Fruit fly (Drosophila melanogaster) whole organism, wandering third instar larva: Measurements from ENCODE around the gene Ifrd1.

ENCODE experiments used
- Abd-B ChIP-seq: fragments of >200 bp; optimal IDR thresholded peaks from 2 replicates; lab custom pipeline; 2017; ENCODE audit warnings: missing biosample characterization, missing genetic modification characterization
- CG32264 ChIP-seq: fragments of 200-800 bp; sonication (Bioruptor generic); optimal IDR thresholded peaks from 2 replicates; lab custom pipeline; 2016; ENCODE audit warnings: missing biosample characterization, missing genetic modification characterization
- CG9705 ChIP-seq: fragments of 200-800 bp; sonication (Bioruptor generic); optimal IDR thresholded peaks from 2 replicates; lab custom pipeline; 2018; ENCODE audit warnings: missing biosample characterization, mild to moderate bottlenecking, missing genetic modification characterization
- CrebA ChIP-seq: fragments of 200-800 bp; sonication (Bioruptor generic); optimal IDR thresholded peaks from 2 replicates; lab custom pipeline; 2016; ENCODE audit warnings: missing biosample characterization, mild to moderate bottlenecking, missing genetic modification characterization, borderline replicate concordance
- Dfd ChIP-seq: fragments of >200 bp; optimal IDR thresholded peaks from 2 replicates; lab custom pipeline; 2017; ENCODE audit warnings: missing biosample characterization, missing genetic modification characterization
- Dif ChIP-seq: fragments of 200-275, 200-300 bp; sonication (Bioruptor generic); optimal IDR thresholded peaks from 2 replicates; lab custom pipeline; 2018; ENCODE audit warnings: missing biosample characterization, missing genetic modification characterization; ENCODE audit not compliant: partially characterized antibody
- GATAd ChIP-seq: sonication (Bioruptor generic); optimal IDR thresholded peaks from 2 replicates; lab custom pipeline; 2016; ENCODE audit warnings: missing biosample characterization, missing genetic modification characterization
- HLH106 ChIP-seq: fragments of 200-800 bp; optimal IDR thresholded peaks from 3 replicates; lab custom pipeline; 2019; ENCODE audit warnings: missing biosample characterization, mild to moderate bottlenecking, missing genetic modification characterization, moderate library complexity
- Hnf4 ChIP-seq: fragments of 200-800 bp; sonication (Bioruptor generic); optimal IDR thresholded peaks from 2 replicates; lab custom pipeline; 2016; ENCODE audit warnings: missing biosample characterization, mild to moderate bottlenecking, missing genetic modification characterization
- Hr78 ChIP-seq: fragments of >200 bp; optimal IDR thresholded peaks from 2 replicates; lab custom pipeline; 2017; ENCODE audit warnings: missing biosample characterization, missing genetic modification characterization
- Hr83 ChIP-seq: fragments of 200-300 bp; sonication (Bioruptor generic); optimal IDR thresholded peaks from 2 replicates; lab custom pipeline; 2016; ENCODE audit warnings: missing biosample characterization, mild to moderate bottlenecking, missing genetic modification characterization, moderate library complexity; ENCODE audit not compliant: poor library complexity, severe bottlenecking
- Jra ChIP-seq: sonication (Bioruptor generic); optimal IDR thresholded peaks from 2 replicates; lab custom pipeline; 2016; ENCODE audit warnings: missing biosample characterization, missing genetic modification characterization
- Mio ChIP-seq: sonication (Bioruptor generic); optimal IDR thresholded peaks from 2 replicates; lab custom pipeline; 2016; ENCODE audit warnings: missing biosample characterization, missing genetic modification characterization
- Myc ChIP-seq: fragments of >200 bp; optimal IDR thresholded peaks from 2 replicates; lab custom pipeline; 2017
- N ChIP-seq: fragments of >200 bp; optimal IDR thresholded peaks from 2 replicates; lab custom pipeline; 2018; ENCODE audit warnings: missing biosample characterization, missing external identifiers, missing genetic modification characterization
- OdsH ChIP-seq: fragments of 200-800 bp; sonication (Bioruptor generic); optimal IDR thresholded peaks from 2 replicates; lab custom pipeline; 2016; ENCODE audit warnings: missing biosample characterization, mild to moderate bottlenecking, missing genetic modification characterization
- Rel ChIP-seq, 2 experiments: fragments of 200-800 bp; sonication (Bioruptor generic) in 1 of 2; optimal IDR thresholded peaks; 2 replicates in 1 of 2; 3 replicates in 1 of 2; lab custom pipeline; 2016 to 2019; ENCODE audit warnings: mild to moderate bottlenecking in 2 of 2, missing biosample characterization in 2 of 2, missing genetic modification characterization in 2 of 2, moderate library complexity in 1 of 2
- Sp1 ChIP-seq: fragments of 200-800 bp; sonication (Bioruptor generic); optimal IDR thresholded peaks from 3 replicates; lab custom pipeline; 2019; ENCODE audit warnings: missing biosample characterization, mild to moderate bottlenecking, missing genetic modification characterization, moderate library complexity
- Vsx2 ChIP-seq: fragments of 200-300, 225-300 bp; sonication (Bioruptor generic); optimal IDR thresholded peaks from 2 replicates; lab custom pipeline; 2018; ENCODE audit warnings: missing biosample characterization, missing genetic modification characterization; ENCODE audit not compliant: partially characterized antibody
- br ChIP-seq: fragments of 200-800 bp; sonication (Bioruptor generic); optimal IDR thresholded peaks from 2 replicates; lab custom pipeline; 2016; ENCODE audit warnings: missing biosample characterization, missing genetic modification characterization
- brk ChIP-seq: fragments of 200-800 bp; sonication (Bioruptor generic); optimal IDR thresholded peaks from 2 replicates; lab custom pipeline; 2016; ENCODE audit warnings: missing biosample characterization, mild to moderate bottlenecking, missing genetic modification characterization
- dl ChIP-seq, 2 experiments: fragments of 175-275, 200-275 bp in 1 of 2; fragments of 200-275 bp in 1 of 2; sonication (Bioruptor generic); optimal IDR thresholded peaks; lab custom pipeline; 2018; ENCODE audit warnings: mild to moderate bottlenecking in 2 of 2, missing biosample characterization in 2 of 2, missing genetic modification characterization in 2 of 2, moderate library complexity in 2 of 2; ENCODE audit not compliant: partially characterized antibody in 2 of 2, insufficient read depth in 1 of 2
- dmrt93B ChIP-seq: fragments of 200-800 bp; sonication (Bioruptor generic); optimal IDR thresholded peaks from 2 replicates; lab custom pipeline; 2018; ENCODE audit warnings: missing biosample characterization, mild to moderate bottlenecking, missing genetic modification characterization
- dsf ChIP-seq: sonication (Bioruptor generic); optimal IDR thresholded peaks from 2 replicates; lab custom pipeline; 2016; ENCODE audit warnings: missing biosample characterization, missing genetic modification characterization, borderline replicate concordance
- ey ChIP-seq: fragments of 200-800 bp; sonication (Bioruptor generic); optimal IDR thresholded peaks from 2 replicates; lab custom pipeline; 2016; ENCODE audit warnings: missing biosample characterization, missing genetic modification characterization
- foxo ChIP-seq, 2 experiments: fragments of 200-800 bp; sonication (Bioruptor generic); optimal IDR thresholded peaks; 2 replicates in 1 of 2; 3 replicates in 1 of 2; lab custom pipeline; 2016 to 2017; ENCODE audit warnings: missing biosample characterization in 2 of 2, missing genetic modification characterization in 2 of 2
- fru ChIP-seq: fragments of 200-800 bp; sonication (Bioruptor generic); optimal IDR thresholded peaks from 3 replicates; lab custom pipeline; 2016; ENCODE audit warnings: missing biosample characterization, mild to moderate bottlenecking, missing genetic modification characterization
- h ChIP-seq: fragments of 200-800 bp; sonication (Bioruptor generic); optimal IDR thresholded peaks from 3 replicates; lab custom pipeline; 2016; ENCODE audit warnings: missing biosample characterization, mild to moderate bottlenecking, missing genetic modification characterization
- jim ChIP-seq: fragments of 175-275, 200-325 bp; sonication (Bioruptor generic); optimal IDR thresholded peaks from 2 replicates; lab custom pipeline; 2016; ENCODE audit warnings: missing biosample characterization, mild to moderate bottlenecking, missing genetic modification characterization
- lola ChIP-seq: fragments of >200 bp; optimal IDR thresholded peaks from 2 replicates; lab custom pipeline; 2017; ENCODE audit warnings: missing biosample characterization, missing genetic modification characterization
- pan ChIP-seq: fragments of >200 bp; optimal IDR thresholded peaks from 2 replicates; lab custom pipeline; 2017
- psq ChIP-seq: fragments of 200-800 bp; sonication (Bioruptor generic); optimal IDR thresholded peaks from 3 replicates; lab custom pipeline; 2017; ENCODE audit warnings: missing biosample characterization, mild to moderate bottlenecking, missing genetic modification characterization, moderate library complexity
- rgr ChIP-seq: fragments of 200-800 bp; sonication (Bioruptor generic); optimal IDR thresholded peaks from 3 replicates; lab custom pipeline; 2016; ENCODE audit warnings: missing biosample characterization, mild to moderate bottlenecking, missing genetic modification characterization
- sage ChIP-seq: fragments of 200-800 bp; sonication (Bioruptor generic); optimal IDR thresholded peaks from 2 replicates; lab custom pipeline; 2016; ENCODE audit warnings: missing biosample characterization, mild to moderate bottlenecking, missing genetic modification characterization
- sv ChIP-seq: fragments of 200-800 bp; sonication (Bioruptor generic); optimal IDR thresholded peaks from 3 replicates; lab custom pipeline; 2016; ENCODE audit warnings: missing biosample characterization, missing genetic modification characterization
- tai ChIP-seq: sonication (Bioruptor generic); optimal IDR thresholded peaks from 2 replicates; lab custom pipeline; 2016; ENCODE audit warnings: missing biosample characterization, missing genetic modification characterization
- usp ChIP-seq: fragments of >200 bp; optimal IDR thresholded peaks from 2 replicates; lab custom pipeline; 2017; ENCODE audit warnings: missing biosample characterization, missing genetic modification characterization
- woc ChIP-seq: sonication (Bioruptor generic); optimal IDR thresholded peaks from 2 replicates; lab custom pipeline; 2016; ENCODE audit warnings: missing biosample characterization, mild to moderate bottlenecking, missing genetic modification characterization

Ifrd1 gene

DNA sequence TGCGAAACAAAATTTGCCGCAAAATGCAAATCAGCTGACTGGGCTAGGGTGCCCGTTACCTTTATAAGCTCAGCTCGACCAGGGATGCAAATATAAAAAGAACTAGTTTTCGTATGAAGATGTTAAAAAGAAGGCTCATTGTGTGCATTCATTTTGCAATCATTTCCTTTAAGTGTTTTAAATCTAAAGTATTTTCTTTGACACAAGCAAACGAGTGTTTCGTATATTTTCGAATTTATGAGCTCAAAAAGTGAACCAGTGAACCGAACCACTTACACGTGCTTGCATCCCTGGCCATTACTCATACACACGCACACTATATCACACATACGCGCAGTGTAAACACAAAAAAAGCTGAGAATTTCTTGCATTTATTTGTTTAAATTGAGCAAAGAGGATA lies 3.9 kb upstream of the Ifrd1 start, which contains the start of the genes Prx6a and Sbat:
Gene Prx6a (minus strand): TSS at position 45 of the 400 bp plus-strand sequence.
Gene Sbat (plus strand): TSS at position 157 of the 400 bp plus-strand sequence.
- TF ChIP-seq CG32264 (GFP tag; lab: Kevin White, UChicago) (no peak), usp (GFP tag; lab: Kevin White, UChicago) (no peak), rgr (GFP tag; lab: Kevin White, UChicago) (peak; percentile 79), OdsH (GFP tag; lab: Kevin White, UChicago) (peak; percentile 50), Mio (no peak), h (peak; percentile 81), pan (lab: Kevin White, UChicago) (no peak), GATAd (no peak), lola (no peak), Abd-B (no peak), br (GFP tag; lab: Kevin White, UChicago) (peak; percentile 70), sage (GFP tag; lab: Kevin White, UChicago) (no peak), Sp1 (GFP tag; lab: Kevin White, UChicago) (peak; percentile 76), N (GFP tag; lab: Kevin White, UChicago) (no peak), Hr78 (GFP tag; lab: Kevin White, UChicago) (no peak), Vsx2 (GFP tag; lab: Kevin White, UChicago) (no peak), jim (GFP tag; lab: Kevin White, UChicago) (no peak), HLH106 (tag; lab: Kevin White, UChicago) (peak; percentile 90), dsf (GFP tag; lab: Kevin White, UChicago) (no peak), fru (GFP tag; lab: Kevin White, UChicago) (peak; percentile 77), tai (GFP tag; lab: Kevin White, UChicago) (no peak), woc (GFP tag; lab: Kevin White, UChicago) (peak; percentile 86), Hr83 (GFP tag; lab: Kevin White, UChicago) (no peak), foxo (GFP tag; optimal IDR thresholded peaks at IDR 0.05; lab: Kevin White, UChicago) (peak in 1 of 2 experiments; percentile 73), brk (GFP tag; lab: Kevin White, UChicago) (no peak), CrebA (GFP tag; lab: Kevin White, UChicago) (no peak), psq (peak; percentile 26), ey (peak; percentile 74), CG9705 (peak; percentile 83), Dif (GFP tag; lab: Kevin White, UChicago) (no peak), dl (GFP tag; optimal IDR thresholded peaks at IDR 0.05; lab: Kevin White, UChicago; ENCODE audit: insufficient read depth in 1 of 2, partially characterized antibody in 2 of 2) (no peak), Rel (GFP tag; optimal IDR thresholded peaks at IDR 0.05; lab: Kevin White, UChicago) (no peak), Rel (tag; optimal IDR thresholded peaks at IDR 0.05; lab: Kevin White, UChicago) (peak; percentile 63), sv (GFP tag; lab: Kevin White, UChicago) (no peak), Hnf4 (GFP tag; lab: Kevin White, UChicago) (peak; percentile 70), dmrt93B (GFP tag; lab: Kevin White, UChicago) (peak; percentile 59), Dfd (GFP tag; lab: Kevin White, UChicago) (no peak), Myc (lab: Kevin White, UChicago) (peak; percentile 4), Jra (GFP tag; lab: Kevin White, UChicago) (peak; percentile 49)
- TF ChIP-seq, all 38 proteins: peak for 17

DNA sequence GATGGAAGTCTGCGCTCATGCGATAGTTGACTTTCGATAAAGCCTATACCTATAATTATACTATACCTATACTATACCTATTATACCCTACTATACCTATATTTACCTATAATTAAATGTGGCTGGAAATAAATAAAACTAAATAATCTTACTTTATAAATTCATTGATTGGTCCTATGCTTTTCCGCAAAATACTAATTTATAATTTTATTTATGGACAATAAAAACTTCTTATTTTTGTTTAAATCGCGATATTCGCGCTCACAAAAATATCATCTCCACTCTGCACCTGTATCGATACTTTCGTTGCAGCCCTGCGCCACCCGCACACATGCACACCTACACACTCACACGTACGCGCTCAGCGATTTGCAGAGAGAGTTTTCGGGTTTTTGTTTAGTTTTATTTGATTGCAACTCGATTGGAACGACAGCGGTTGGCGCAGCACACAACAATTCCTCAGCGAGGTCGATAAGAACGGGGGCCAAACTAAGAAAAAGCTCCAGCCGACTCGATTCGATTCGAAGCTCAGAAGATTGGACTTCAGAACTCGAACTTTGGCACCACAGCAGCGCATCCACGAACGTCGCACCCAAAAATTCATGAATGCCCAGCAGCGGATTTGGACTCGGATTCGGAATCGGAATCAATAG lies 379 bp upstream of the Ifrd1 start, which contains the start of gene CG8814:
Gene CG8814 (plus strand): TSS at position 349 of the 653 bp plus-strand sequence.
- no peak for TF ChIP-seq Myc (lab: Kevin White, UChicago)
- TF ChIP-seq OdsH (GFP tag; lab: Kevin White, UChicago) = peak; percentile 51
- TF ChIP-seq Dfd (GFP tag; lab: Kevin White, UChicago) = no peak
- no peak for TF ChIP-seq Vsx2 (GFP tag; lab: Kevin White, UChicago)
- no peak for TF ChIP-seq lola
- no peak for TF ChIP-seq Mio
- peak; percentile 51 for TF ChIP-seq ey
- TF ChIP-seq pan (lab: Kevin White, UChicago) = no peak
- peak; percentile 74 for TF ChIP-seq HLH106 (tag; lab: Kevin White, UChicago)
- TF ChIP-seq br (GFP tag; lab: Kevin White, UChicago) = peak; percentile 23
- no peak for TF ChIP-seq CrebA (GFP tag; lab: Kevin White, UChicago)
- TF ChIP-seq Jra (GFP tag; lab: Kevin White, UChicago) = peak; percentile 42
- no peak for TF ChIP-seq N (GFP tag; lab: Kevin White, UChicago)
- no peak for TF ChIP-seq usp (GFP tag; lab: Kevin White, UChicago)
- peak; percentile 43 for TF ChIP-seq sv (GFP tag; lab: Kevin White, UChicago)
- peak; percentile 68 for TF ChIP-seq dmrt93B (GFP tag; lab: Kevin White, UChicago)
- TF ChIP-seq CG32264 (GFP tag; lab: Kevin White, UChicago) = no peak
- peak; percentile 76 for TF ChIP-seq woc (GFP tag; lab: Kevin White, UChicago)
- TF ChIP-seq Hnf4 (GFP tag; lab: Kevin White, UChicago) = peak; percentile 88
- TF ChIP-seq jim (GFP tag; lab: Kevin White, UChicago) = no peak
- no peak for TF ChIP-seq tai (GFP tag; lab: Kevin White, UChicago)
- no peak for TF ChIP-seq Abd-B
- no peak for TF ChIP-seq GATAd
- peak; percentile 57 for TF ChIP-seq h
- TF ChIP-seq rgr (GFP tag; lab: Kevin White, UChicago) = peak; percentile 58
- TF ChIP-seq foxo (GFP tag; optimal IDR thresholded peaks at IDR 0.05; lab: Kevin White, UChicago) = peak in 1 of 2 experiments; percentile 78
- no peak for TF ChIP-seq Hr78 (GFP tag; lab: Kevin White, UChicago)
- TF ChIP-seq psq = peak; percentile 68
- peak; percentile 64 for TF ChIP-seq fru (GFP tag; lab: Kevin White, UChicago)
- TF ChIP-seq brk (GFP tag; lab: Kevin White, UChicago) = peak; percentile 68
- peak; percentile 71 for TF ChIP-seq Rel (GFP tag; optimal IDR thresholded peaks at IDR 0.05; lab: Kevin White, UChicago)
- peak; percentile 88 for TF ChIP-seq Rel (tag; optimal IDR thresholded peaks at IDR 0.05; lab: Kevin White, UChicago)
- peak; percentile 28 for TF ChIP-seq CG9705
- peak; percentile 42 for TF ChIP-seq sage (GFP tag; lab: Kevin White, UChicago)
- peak; percentile 46 for TF ChIP-seq dsf (GFP tag; lab: Kevin White, UChicago)
- peak; percentile 31 for TF ChIP-seq Dif (GFP tag; lab: Kevin White, UChicago)
- TF ChIP-seq Hr83 (GFP tag; lab: Kevin White, UChicago) = peak; percentile 47
- peak in 1 of 2 experiments; percentile 31 for TF ChIP-seq dl (GFP tag; optimal IDR thresholded peaks at IDR 0.05; lab: Kevin White, UChicago; ENCODE audit: insufficient read depth in 1 of 2, partially characterized antibody in 2 of 2)
- TF ChIP-seq Sp1 (GFP tag; lab: Kevin White, UChicago) = peak; percentile 48
